Worm (Caenorhabditis elegans) whole organism, young adult: ENCODE data around the gene rga-5.
"Not testable (repeated sequence)": the region's sequence is repeated elsewhere in the genome, so short reads cannot be mapped to it uniquely, and the experiment has no call there.

Source experiments
- B0035.1 ChIP-seq: sonication (generic microtip); optimal IDR thresholded peaks from 2 replicates; lab custom pipeline; 2016; ENCODE audit warnings: missing genetic modification characterization, mild to moderate bottlenecking, missing compliant biosample characterization, missing genotype, missing genetic modification reagents
- C17E4.6 ChIP-seq: fragments of 200-800 bp; sonication (Bioruptor generic); IDR thresholded peaks from 2 replicates; pipeline ENCODE4 v1.3.6; 2022; ENCODE audit warnings: missing genetic modification reagents, missing genetic modification characterization, missing compliant biosample characterization
- D2030.7 ChIP-seq: fragments of 200-800 bp; sonication (Bioruptor generic); IDR thresholded peaks from 2 replicates; pipeline ENCODE4 v1.3.6; 2022; ENCODE audit warnings: missing genetic modification reagents, missing genetic modification characterization, missing compliant biosample characterization
- F33H1.4 ChIP-seq: fragments of 200-800 bp; sonication (Bioruptor generic); IDR thresholded peaks from 2 replicates; pipeline ENCODE4 v1.3.6; 2022; ENCODE audit warnings: missing genetic modification reagents, missing genetic modification characterization, missing compliant biosample characterization
- F52B5.7 ChIP-seq: sonication (generic microtip); optimal IDR thresholded peaks from 2 replicates; lab custom pipeline; 2016; ENCODE audit warnings: mild to moderate bottlenecking, missing genetic modification characterization, missing compliant biosample characterization
- K11D2.4 ChIP-seq: fragments of 200-800 bp; sonication (Bioruptor generic); IDR thresholded peaks from 2 replicates; pipeline ENCODE4 v1.3.6; 2022; ENCODE audit warnings: missing genetic modification reagents, missing genetic modification characterization, missing compliant biosample characterization
- Y67H2A.10 ChIP-seq: fragments of 200-800 bp; sonication (Bioruptor generic); conservative IDR thresholded peaks from 2 replicates; pipeline ENCODE4 v1.3.6; 2022; ENCODE audit warnings: missing genetic modification reagents, missing genetic modification characterization, missing compliant biosample characterization
- Y79H2A.3 ChIP-seq: fragments of 200-800 bp; sonication (Bioruptor generic); conservative IDR thresholded peaks from 2 replicates; pipeline ENCODE4 v1.3.6; 2022; ENCODE audit warnings: missing genetic modification reagents, missing genetic modification characterization, missing compliant biosample characterization
- attf-5 ChIP-seq: fragments of 200-800 bp; sonication (Bioruptor generic); optimal IDR thresholded peaks from 2 replicates; lab custom pipeline; 2018; ENCODE audit warnings: mild to moderate bottlenecking, missing genetic modification characterization, missing compliant biosample characterization
- attf-6 ChIP-seq: fragments of 200-800 bp; sonication (Bioruptor generic); IDR thresholded peaks from 2 replicates; pipeline ENCODE4 v1.3.6; 2022; ENCODE audit warnings: missing genetic modification reagents, missing genetic modification characterization, missing compliant biosample characterization
- ceh-100 ChIP-seq: fragments of 200-800 bp; sonication (Bioruptor generic); IDR thresholded peaks from 2 replicates; pipeline ENCODE4 v1.3.6; 2022; ENCODE audit warnings: missing genetic modification reagents, missing genetic modification characterization, missing compliant biosample characterization
- ceh-40 ChIP-seq: fragments of 200-800 bp; sonication (Bioruptor generic); IDR thresholded peaks from 2 replicates; pipeline ENCODE4 v1.3.6; 2022; ENCODE audit warnings: missing genetic modification characterization, missing compliant biosample characterization
- dox-1 ChIP-seq: fragments of 200-800 bp; sonication (Bioruptor generic); IDR thresholded peaks from 2 replicates; pipeline ENCODE4 v1.3.6; 2022; ENCODE audit warnings: missing genetic modification reagents, missing genetic modification characterization, missing compliant biosample characterization
- egrh-3 ChIP-seq: fragments of 200-800 bp; sonication (Bioruptor generic); IDR thresholded peaks from 2 replicates; pipeline ENCODE4 v1.3.6; 2022; ENCODE audit warnings: missing genetic modification reagents, missing genetic modification characterization, missing compliant biosample characterization
- ekl-4 ChIP-seq: fragments of 200-800 bp; sonication (Bioruptor generic); IDR thresholded peaks from 2 replicates; pipeline ENCODE4 v1.3.6; 2022; ENCODE audit warnings: missing genetic modification reagents, missing genetic modification characterization, missing compliant biosample characterization
- him-1 ChIP-seq: sonication (generic microtip); optimal IDR thresholded peaks from 2 replicates; lab custom pipeline; 2016; ENCODE audit warnings: missing genotype, missing genetic modification reagents, missing genetic modification characterization, missing compliant biosample characterization
- hmg-1.2 ChIP-seq: fragments of 200-800 bp; sonication (Bioruptor generic); IDR thresholded peaks from 2 replicates; pipeline ENCODE4 v1.3.6; 2022; ENCODE audit warnings: missing genetic modification reagents, missing genetic modification characterization, missing compliant biosample characterization
- hsf-1 ChIP-seq: fragments of 200-800 bp; sonication (Bioruptor generic); IDR thresholded peaks from 2 replicates; pipeline ENCODE4 v1.3.6; 2022; ENCODE audit warnings: missing genetic modification reagents, missing genetic modification characterization, missing compliant biosample characterization
- lsl-1 ChIP-seq: fragments of 200-800 bp; sonication (Bioruptor generic); optimal IDR thresholded peaks from 2 replicates; lab custom pipeline; 2018; ENCODE audit warnings: mild to moderate bottlenecking, missing genetic modification characterization, moderate library complexity, missing compliant biosample characterization
- madf-6 ChIP-seq: fragments of 200-800 bp; sonication (Bioruptor generic); IDR thresholded peaks from 2 replicates; pipeline ENCODE4 v1.3.6; 2022; ENCODE audit warnings: missing genetic modification reagents, missing genetic modification characterization, missing compliant biosample characterization
- mcd-1 ChIP-seq: fragments of 200-800 bp; sonication (Bioruptor generic); IDR thresholded peaks from 2 replicates; pipeline ENCODE4 v1.3.6; 2022; ENCODE audit warnings: missing genetic modification reagents, missing genetic modification characterization, missing compliant biosample characterization
- nfyb-1 ChIP-seq: fragments of 200-800 bp; sonication (Bioruptor generic); IDR thresholded peaks from 2 replicates; pipeline ENCODE4 v1.3.6; 2022; ENCODE audit warnings: missing genetic modification reagents, missing genetic modification characterization, missing compliant biosample characterization
- pbrm-1 ChIP-seq: fragments of 200-800 bp; sonication (Bioruptor generic); IDR thresholded peaks from 2 replicates; pipeline ENCODE4 v1.3.6; 2022; ENCODE audit warnings: missing genetic modification reagents, missing genetic modification characterization, missing compliant biosample characterization
- rcor-1 ChIP-seq: fragments of 200-800 bp; sonication (Bioruptor generic); IDR thresholded peaks from 2 replicates; pipeline ENCODE4 v1.3.6; 2022; ENCODE audit warnings: missing genetic modification reagents, missing genetic modification characterization, missing compliant biosample characterization
- snpc-1.1 ChIP-seq: sonication (generic microtip); optimal IDR thresholded peaks from 2 replicates; lab custom pipeline; 2017; ENCODE audit warnings: missing genetic modification characterization, mild to moderate bottlenecking, missing compliant biosample characterization, antibody characterized with exemption, moderate library complexity, missing genotype, missing genetic modification reagents; ENCODE audit not compliant: insufficient read depth
- snpc-4 ChIP-seq, 5 experiments: fragments of 150-350 bp in 1 of 5; sonication (generic microtip) in 4 of 5; optimal IDR thresholded peaks; 2 replicates each; lab custom pipeline; 2014 to 2018; ENCODE audit warnings: missing genetic modification characterization in 5 of 5, missing biosample characterization in 3 of 5, antibody characterized with exemption in 2 of 5, mild to moderate bottlenecking in 2 of 5, missing compliant biosample characterization in 2 of 5, missing genotype in 2 of 5, moderate library complexity in 2 of 5, missing genetic modification reagents in 1 of 5
- sptf-2 ChIP-seq: fragments of 200-800 bp; sonication (Bioruptor generic); optimal IDR thresholded peaks from 2 replicates; lab custom pipeline; 2018; ENCODE audit warnings: mild to moderate bottlenecking, missing genetic modification characterization, missing compliant biosample characterization
- tbp1 ChIP-seq: fragments of 200-800 bp; sonication (Bioruptor generic); optimal IDR thresholded peaks from 2 replicates; lab custom pipeline; 2018; ENCODE audit warnings: mild to moderate bottlenecking, missing genetic modification characterization, missing compliant biosample characterization

Gene rga-5

ce11 chrIV:13838296-13838695 lies 10.6 kb downstream of the rga-5 start:
- TF ChIP-seq snpc-4 (GFP tag; optimal IDR thresholded peaks at IDR 0.05; lab: Kevin White, UChicago) (no peak), snpc-4 (tag; optimal IDR thresholded peaks at IDR 0.05; lab: Kevin White, UChicago) (peak in 1 of 4 experiments; percentile 12), F52B5.7 (tag; lab: Kevin White, UChicago) (no peak), attf-6 (GFP tag; lab: Robert Waterston, UW) (peak; percentile 58; the same call in 1 of the 2 replicates)

DNA sequence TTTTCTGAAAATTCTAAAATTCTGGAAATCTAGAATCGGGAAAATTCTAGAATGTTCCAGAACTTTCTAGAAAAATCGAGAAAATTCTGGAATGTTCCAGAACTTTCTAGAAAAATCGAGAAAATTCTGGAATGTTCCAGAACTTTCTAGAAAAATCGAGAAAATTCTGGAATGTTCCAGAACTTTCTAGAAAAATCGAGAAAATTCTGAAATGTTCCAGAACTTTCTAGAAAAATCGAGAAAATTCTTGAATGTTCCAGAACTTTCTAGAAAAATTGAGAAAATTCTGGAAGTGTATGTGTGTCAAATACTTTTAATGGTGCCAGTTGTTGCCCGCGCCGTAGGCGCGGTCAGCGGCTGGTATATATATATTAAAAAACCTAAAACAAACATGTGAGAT lies 19.6 kb downstream of the rga-5 start:
- TF ChIP-seq egrh-3 (GFP tag; lab: Robert Waterston, UW): peak; percentile 67; the same call in 1 of the 2 replicates
- TF ChIP-seq hsf-1 (GFP tag; lab: Robert Waterston, UW): peak; percentile 88

DNA sequence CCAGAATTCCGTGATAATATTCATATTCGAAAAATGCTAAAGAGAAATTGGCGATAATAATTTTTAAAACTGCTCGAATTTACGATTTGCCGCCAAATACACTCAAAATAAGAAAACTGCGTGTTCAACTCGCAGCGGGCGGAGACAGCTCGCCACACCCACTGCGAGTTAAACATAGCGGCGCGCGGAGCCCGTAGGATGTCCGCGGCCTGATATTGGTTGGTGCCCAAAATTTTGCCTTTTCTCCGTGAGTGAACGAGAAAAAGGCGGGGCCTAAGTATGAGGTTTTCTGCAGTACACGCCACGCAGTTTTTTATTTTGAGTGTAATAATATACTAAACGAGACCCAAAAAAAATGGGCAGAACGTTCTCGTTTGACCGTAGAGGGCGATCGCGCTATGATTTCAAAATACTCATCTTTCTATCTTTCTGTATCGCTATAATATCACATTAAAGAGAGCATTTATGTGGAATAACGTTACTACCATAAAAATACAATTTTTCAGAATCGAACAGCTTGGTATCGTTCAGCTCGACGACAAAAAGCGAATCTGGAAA lies 27.8 kb downstream of the rga-5 start:
- peak; percentile 91 for TF ChIP-seq hmg-1.2
- 0 out of 2 replicates have a peak, but pooled peaks have one; percentile 33 for TF ChIP-seq hsf-1 (GFP tag; lab: Robert Waterston, UW)
- peak; percentile 84 for TF ChIP-seq snpc-4 (GFP tag; optimal IDR thresholded peaks at IDR 0.05; lab: Kevin White, UChicago)
- TF ChIP-seq snpc-4 (tag; optimal IDR thresholded peaks at IDR 0.05; lab: Kevin White, UChicago): peak; percentile 86 to 95 (median 88)
- TF ChIP-seq dox-1 (GFP tag; lab: Robert Waterston, UW): peak; percentile 84
- peak; percentile 63; the same call in 1 of the 2 replicates for TF ChIP-seq pbrm-1 (GFP tag; lab: Robert Waterston, UW)
- peak; percentile 11 for TF ChIP-seq lsl-1 (GFP tag; lab: Kevin White, UChicago)
- peak; percentile 48; the same call in 1 of the 2 replicates for TF ChIP-seq madf-6 (GFP tag; lab: Robert Waterston, UW)
- TF ChIP-seq C17E4.6 (GFP tag; lab: Robert Waterston, UW): 0 out of 2 replicates have a peak, but pooled peaks have one; percentile 33
- peak; percentile 75 for TF ChIP-seq D2030.7 (GFP tag; lab: Robert Waterston, UW)
- TF ChIP-seq mcd-1 (GFP tag; lab: Robert Waterston, UW): peak; percentile 42; the same call in 1 of the 2 replicates
- TF ChIP-seq snpc-1.1 (tag; lab: Kevin White, UChicago): peak; percentile 53
- TF ChIP-seq egrh-3 (GFP tag; lab: Robert Waterston, UW): 0 out of 2 replicates have a peak, but pooled peaks have one; percentile 23
- peak; percentile 99 for TF ChIP-seq attf-6 (GFP tag; lab: Robert Waterston, UW)
- TF ChIP-seq tbp1: peak; percentile 65
- peak; percentile 29; the same call in 1 of the 2 replicates for TF ChIP-seq F33H1.4 (GFP tag; lab: Robert Waterston, UW)

DNA sequence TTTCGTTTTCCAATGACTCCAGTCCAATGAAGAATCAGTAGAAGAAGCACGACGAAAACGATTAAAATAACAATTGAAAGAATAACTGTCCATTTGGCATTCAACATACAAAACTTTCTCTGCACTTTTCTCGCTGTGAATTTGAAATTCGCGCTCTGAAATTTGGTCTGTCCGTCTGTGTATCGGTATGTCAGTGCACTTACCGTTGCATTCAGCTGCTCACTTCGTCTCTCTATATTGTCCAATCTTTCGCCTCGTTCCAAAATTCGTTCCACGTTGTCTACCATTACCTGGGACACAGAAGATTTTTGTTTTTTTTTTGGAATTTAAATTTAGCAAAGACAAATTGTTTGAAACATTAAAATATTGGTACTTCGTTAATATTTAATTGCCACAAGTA lies 32.8 kb downstream of the rga-5 start:
- TF ChIP-seq Y67H2A.10: no peak
- TF ChIP-seq him-1: no peak
- no peak for TF ChIP-seq K11D2.4 (GFP tag; lab: Robert Waterston, UW)
- TF ChIP-seq attf-5 (GFP tag; lab: Kevin White, UChicago): no peak
- TF ChIP-seq B0035.1 (tag; lab: Kevin White, UChicago): no peak
- TF ChIP-seq sptf-2: no peak
- no peak for TF ChIP-seq Y79H2A.3 (GFP tag; lab: Robert Waterston, UW)

ce11 chrIV:13862003-13862402 lies 34.3 kb downstream of the rga-5 start:
- TF ChIP-seq rcor-1 (GFP tag; lab: Robert Waterston, UW) (0 out of 2 replicates have a peak, but pooled peaks have one; percentile 29), nfyb-1 (peak; percentile 32; the same call in 1 of the 2 replicates), ceh-100 (GFP tag; lab: Robert Waterston, UW) (peak; percentile 45; the same call in 1 of the 2 replicates), egrh-3 (GFP tag; lab: Robert Waterston, UW) (0 out of 2 replicates have a peak, but pooled peaks have one; percentile 28), ceh-40 (GFP tag; lab: Robert Waterston, UW) (0 out of 2 replicates have a peak, but pooled peaks have one; percentile 58), snpc-4 (tag; optimal IDR thresholded peaks at IDR 0.05; lab: Kevin White, UChicago) (peak in 1 of 4 experiments; percentile 47), ekl-4 (GFP tag; lab: Robert Waterston, UW) (peak; percentile 57; the same call in 1 of the 2 replicates), Y79H2A.3 (GFP tag; lab: Robert Waterston, UW) (0 out of 2 replicates have a peak, but pooled peaks have one; percentile 12), hsf-1 (GFP tag; lab: Robert Waterston, UW) (peak; percentile 99), attf-6 (GFP tag; lab: Robert Waterston, UW) (peak; percentile 44; the same call in 1 of the 2 replicates), dox-1 (GFP tag; lab: Robert Waterston, UW) (peak; percentile 93; the same call in 1 of the 2 replicates)
- TF ChIP-seq snpc-4 (GFP tag; optimal IDR thresholded peaks at IDR 0.05; lab: Kevin White, UChicago): not testable (repeated sequence)
